Worm (Caenorhabditis elegans): ENCODE measurements around the gene cutl-17.

The cutl-17 gene

ce11 chrIV:9432327-9432726, 25.0 kb downstream of the cutl-17 start:
- TF ChIP-seq mab-5 (tag; optimal IDR thresholded peaks at IDR 0.05) (no peak), cnd-1 (tag; optimal IDR thresholded peaks at IDR 0.05) (no peak), lin-13 (tag; optimal IDR thresholded peaks at IDR 0.05) (no peak), M03D4.4 (tag; optimal IDR thresholded peaks at IDR 0.05) (no peak), lsy-2 (tag; optimal IDR thresholded peaks at IDR 0.05) (no peak), lin-32 (GFP tag; optimal IDR thresholded peaks at IDR 0.05) (no peak), nhr-28 (tag; optimal IDR thresholded peaks at IDR 0.05) (no peak), drap-1 (GFP tag; optimal IDR thresholded peaks at IDR 0.05) (no peak), nhr-2 (tag; optimal IDR thresholded peaks at IDR 0.05) (no peak), ham-2 (GFP tag; optimal IDR thresholded peaks at IDR 0.05) (no peak), snpc-4 (tag; optimal IDR thresholded peaks at IDR 0.05) (no peak), mls-2 (tag; optimal IDR thresholded peaks at IDR 0.05) (no peak), hlh-1 (tag; optimal IDR thresholded peaks at IDR 0.05) (no peak), mep-1 (tag; optimal IDR thresholded peaks at IDR 0.05) (no peak), bed-3 (GFP tag; optimal IDR thresholded peaks at IDR 0.05) (no peak), nhr-76 (tag; optimal IDR thresholded peaks at IDR 0.05) (no peak), nhr-12 (tag; optimal IDR thresholded peaks at IDR 0.05) (no peak), unc-39 (tag; optimal IDR thresholded peaks at IDR 0.05) (no peak), ceh-43 (GFP tag; optimal IDR thresholded peaks at IDR 0.05) (no peak)

DNA sequence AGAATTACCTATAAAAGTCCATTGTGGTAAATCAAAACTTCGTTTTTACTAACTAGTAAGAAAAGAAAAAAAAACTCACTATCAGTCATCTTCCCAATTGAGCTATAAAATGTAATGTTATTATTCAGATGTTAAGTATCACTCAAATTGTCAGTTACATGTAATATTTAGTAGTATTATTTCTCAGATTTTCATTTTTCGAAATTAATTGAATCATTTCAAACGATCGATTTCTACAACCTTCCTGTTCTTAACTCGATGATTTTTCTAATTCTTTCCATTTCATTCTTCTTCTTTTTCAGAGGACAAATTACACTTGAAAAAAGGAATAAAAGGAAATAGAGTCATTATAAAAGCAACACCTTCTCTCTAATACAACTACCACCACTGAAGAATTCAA, 29.3 kb downstream of the cutl-17 start, which contains the start of gene F59B8.1:
F59B8.1 (plus strand) TSS at position 301 of the 400 bp plus-strand sequence.
- TF ChIP-seq ztf-11 (tag; optimal IDR thresholded peaks at IDR 0.05) (no peak), ham-2 (GFP tag; optimal IDR thresholded peaks at IDR 0.05) (no peak), nhr-2 (tag; optimal IDR thresholded peaks at IDR 0.05) (no peak), unc-39 (tag; optimal IDR thresholded peaks at IDR 0.05) (no peak), nhr-76 (tag; optimal IDR thresholded peaks at IDR 0.05) (no peak), nhr-28 (tag; optimal IDR thresholded peaks at IDR 0.05) (no peak), lin-13 (tag; optimal IDR thresholded peaks at IDR 0.05) (no peak), unc-62 (GFP tag; optimal IDR thresholded peaks at IDR 0.05) (no peak), flh-1 (GFP tag; optimal IDR thresholded peaks at IDR 0.05) (no peak), unc-120 (tag; optimal IDR thresholded peaks at IDR 0.05; ENCODE audit: poor library complexity, severe bottlenecking) (no peak), bed-3 (GFP tag; optimal IDR thresholded peaks at IDR 0.05) (no peak), ceh-39 (tag; optimal IDR thresholded peaks at IDR 0.05) (no peak), snpc-4 (tag; optimal IDR thresholded peaks at IDR 0.05) (no peak), zip-8 (tag; optimal IDR thresholded peaks at IDR 0.05) (no peak), nhr-12 (tag; optimal IDR thresholded peaks at IDR 0.05) (no peak), tbx-8 (GFP tag; optimal IDR thresholded peaks at IDR 0.05) (no peak), sem-2 (GFP tag; optimal IDR thresholded peaks at IDR 0.05) (no peak), elt-3 (tag; optimal IDR thresholded peaks at IDR 0.05) (no peak)

DNA sequence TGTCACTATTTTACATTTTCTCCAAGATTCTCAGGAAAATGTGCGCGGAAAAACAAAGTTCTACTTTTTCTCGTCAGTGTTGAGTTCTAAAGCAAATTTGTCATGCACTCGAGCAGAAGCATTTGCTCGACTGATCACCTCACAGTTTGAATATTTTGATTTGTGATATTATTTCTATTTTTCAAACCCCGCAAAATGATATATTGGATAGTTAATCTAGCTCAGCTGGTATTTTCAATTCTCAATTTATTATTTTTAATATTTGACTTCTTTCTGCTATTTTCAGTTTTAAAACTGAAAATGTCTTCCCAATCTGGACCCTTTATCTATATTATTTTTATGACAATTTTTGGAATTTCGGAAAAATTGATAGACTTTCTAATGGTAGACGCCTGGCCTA, 34.2 kb downstream of the cutl-17 start, which contains the start of gene srxa-2:
srxa-2 (plus strand) TSS at position 301 of the 400 bp plus-strand sequence.
- TF ChIP-seq ceh-39 (tag; optimal IDR thresholded peaks at IDR 0.05) (no peak), unc-39 (tag; optimal IDR thresholded peaks at IDR 0.05) (no peak), nhr-2 (tag; optimal IDR thresholded peaks at IDR 0.05) (no peak), elt-1 (tag; optimal IDR thresholded peaks at IDR 0.05; ENCODE audit: borderline replicate concordance, insufficient read depth) (no peak)

- no peak for TF ChIP-seq elt-1 (tag; optimal IDR thresholded peaks at IDR 0.05; ENCODE audit: borderline replicate concordance, insufficient read depth)
- no peak for TF ChIP-seq pha-4 (tag; optimal IDR thresholded peaks at IDR 0.05)
- no peak for TF ChIP-seq bed-3 (GFP tag; optimal IDR thresholded peaks at IDR 0.05)
- no peak for TF ChIP-seq flh-1 (GFP tag; optimal IDR thresholded peaks at IDR 0.05)
- TF ChIP-seq tbx-8 (GFP tag; optimal IDR thresholded peaks at IDR 0.05), result no peak
Measured at ce11 chrIV:9422408-9422807, 34.9 kb downstream of the cutl-17 start, which contains the start of gene F56D5.9. F56D5.9 (minus strand) TSS chrIV:9422508.

DNA sequence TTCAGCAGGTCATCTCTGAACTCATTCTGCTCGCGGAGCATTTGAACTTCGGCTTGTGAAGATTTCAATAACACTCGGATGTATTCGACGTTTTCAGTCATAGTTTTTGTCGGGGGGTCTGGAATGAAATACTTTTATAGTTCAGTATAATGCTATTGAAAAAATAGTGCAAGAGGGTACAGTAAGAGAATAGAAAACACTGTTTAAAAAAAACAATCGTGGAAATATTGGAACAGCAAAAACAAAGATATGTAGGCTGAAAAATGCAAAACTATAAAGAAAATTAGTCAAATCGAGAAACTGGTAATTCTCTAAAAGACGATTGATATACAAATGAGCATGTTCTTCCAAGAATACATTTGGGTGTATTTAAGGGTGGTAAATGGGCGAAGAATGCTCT, 49.3 kb downstream of the cutl-17 start, which contains the start of gene F56D5.5:
F56D5.5 (minus strand) TSS at position 101 of the 400 bp plus-strand sequence.
- TF ChIP-seq nhr-12 (tag; optimal IDR thresholded peaks at IDR 0.05) (no peak), bed-3 (GFP tag; optimal IDR thresholded peaks at IDR 0.05) (no peak), hlh-1 (tag; optimal IDR thresholded peaks at IDR 0.05) (no peak), ham-2 (GFP tag; optimal IDR thresholded peaks at IDR 0.05) (no peak), drap-1 (GFP tag; optimal IDR thresholded peaks at IDR 0.05) (no peak), unc-62 (GFP tag; optimal IDR thresholded peaks at IDR 0.05) (no peak), blmp-1 (tag; optimal IDR thresholded peaks at IDR 0.05) (no peak), nhr-2 (tag; optimal IDR thresholded peaks at IDR 0.05) (no peak)
